Worm (Caenorhabditis elegans): ENCODE data around the gene B0554.4.
A peak's percentile ranks its signal among the peaks of the same experiment; 100 is the strongest.

Gene B0554.4

DNA sequence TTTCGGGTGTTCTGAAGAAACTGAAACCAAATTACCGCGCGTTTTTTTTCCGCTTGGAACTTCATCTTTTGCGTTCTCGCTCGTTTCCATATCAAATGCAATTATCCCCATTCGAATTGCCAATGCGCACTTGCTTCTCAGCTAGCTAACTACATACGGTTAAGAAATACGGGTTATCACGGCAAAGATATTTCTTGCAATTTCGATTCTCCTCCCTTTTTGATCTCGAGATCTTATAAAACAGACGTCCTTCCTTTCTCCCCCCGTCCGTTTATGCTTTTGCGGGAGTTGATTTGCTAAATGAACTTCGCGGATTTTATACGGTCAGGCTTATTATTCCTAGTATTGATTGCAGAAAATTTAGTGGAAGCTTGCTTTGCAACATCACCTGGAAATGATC is at the start of gene B0554.4:
Gene B0554.4 (plus strand): TSS at position 301 of the 400 bp plus-strand sequence.
- no peak for TF ChIP-seq rnt-1 (tag; optimal IDR thresholded peaks at IDR 0.05)
- TF ChIP-seq ceh-34 (tag; optimal IDR thresholded peaks at IDR 0.05) = no peak
- no peak for TF ChIP-seq dmd-4 (tag; optimal IDR thresholded peaks at IDR 0.05; ENCODE audit: borderline replicate concordance)
- no peak for TF ChIP-seq gmeb-2 (tag; optimal IDR thresholded peaks at IDR 0.05)

DNA sequence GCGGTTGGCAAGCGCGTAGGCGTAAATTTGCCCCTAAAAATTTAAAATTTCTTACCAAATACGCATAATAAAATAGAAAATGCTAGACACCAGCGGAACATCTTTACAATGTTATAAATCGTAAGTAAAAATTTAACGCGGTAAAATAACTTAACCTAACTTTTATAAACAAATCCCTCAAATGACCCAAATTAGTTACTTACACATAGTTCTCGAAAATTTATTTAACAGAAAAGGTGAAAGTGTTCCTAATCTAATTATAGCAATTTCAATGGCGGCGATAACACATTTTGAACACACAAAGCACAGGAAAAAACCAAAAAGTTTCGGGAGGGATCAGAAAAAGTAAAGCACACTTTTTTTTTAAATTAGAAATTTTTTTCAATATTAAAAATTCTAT is 48.8 kb upstream of the B0554.4 start, which contains the start of gene mltn-8:
Gene mltn-8 (minus strand): TSS at position 101 of the 400 bp plus-strand sequence.
- TF ChIP-seq lin-11 (tag; optimal IDR thresholded peaks at IDR 0.05) = no peak

DNA sequence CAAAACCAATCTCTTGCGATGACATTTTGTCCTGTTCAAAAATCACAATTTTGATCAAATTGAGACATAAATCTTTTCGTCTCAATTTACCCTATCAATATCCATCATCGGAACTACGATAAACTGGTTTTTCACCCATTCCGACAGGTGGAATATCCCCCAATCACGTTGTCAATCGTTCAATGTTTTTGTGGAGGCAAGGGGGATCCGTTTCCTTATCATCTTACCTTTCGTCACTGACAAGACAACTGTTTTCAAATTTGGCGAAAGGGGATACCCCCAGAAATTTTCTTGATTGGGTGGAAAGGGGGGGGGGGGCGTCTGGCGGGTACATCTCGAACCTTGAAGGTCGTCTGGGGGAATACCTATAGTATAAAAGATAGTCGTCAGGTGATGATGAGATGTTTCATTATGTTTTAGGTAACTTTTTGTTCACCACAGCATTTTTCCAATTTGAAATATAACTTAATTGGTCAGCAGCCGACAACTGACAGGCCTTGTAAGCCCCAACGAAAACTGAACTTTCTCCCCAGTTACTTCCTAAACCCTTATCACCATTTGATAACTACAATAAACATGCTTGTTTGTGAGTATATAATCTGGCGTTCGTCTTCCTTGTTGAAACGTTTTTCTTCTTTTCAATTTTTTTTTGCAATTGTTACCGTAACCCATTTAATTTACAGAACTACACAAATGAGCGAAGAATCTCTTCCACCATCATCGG is 47.6 kb upstream of the B0554.4 start, which contains the start of gene ZK6.8:
Gene ZK6.8 (plus strand): TSS at position 682 of the 724 bp plus-strand sequence.
- TF ChIP-seq hlh-13 (GFP tag; optimal IDR thresholded peaks at IDR 0.05) (no peak), pqm-1 (tag; optimal IDR thresholded peaks at IDR 0.05) (no peak), K02D7.2 (tag; optimal IDR thresholded peaks at IDR 0.05) (no peak), tbx-7 (tag; optimal IDR thresholded peaks at IDR 0.05) (no peak)

DNA sequence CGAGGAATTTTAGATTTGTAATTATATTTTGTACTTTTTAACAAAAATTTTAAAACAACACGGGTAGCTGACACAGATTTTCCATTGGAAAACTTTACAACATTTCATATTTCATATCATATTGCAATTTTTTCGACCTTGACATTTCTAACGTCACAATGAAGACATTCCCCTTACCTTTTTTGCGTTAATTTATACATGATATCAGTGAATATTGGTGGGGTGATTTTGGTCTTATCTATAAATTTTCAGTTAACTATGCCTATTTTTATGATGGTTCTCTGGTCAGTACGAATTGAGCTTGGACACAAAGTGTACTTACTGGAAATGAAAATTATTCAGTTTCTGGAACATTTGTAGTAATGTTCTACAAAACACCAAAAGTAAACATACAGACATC is 44.4 kb upstream of the B0554.4 start:
- TF ChIP-seq dmd-4 (tag; optimal IDR thresholded peaks at IDR 0.05; ENCODE audit: borderline replicate concordance) = no peak
- no peak for TF ChIP-seq ceh-34 (tag; optimal IDR thresholded peaks at IDR 0.05)
- TF ChIP-seq fkh-6 (tag; optimal IDR thresholded peaks at IDR 0.05) = no peak
- TF ChIP-seq eyg-1 (tag; optimal IDR thresholded peaks at IDR 0.05) = no peak
- no peak for TF ChIP-seq fax-1 (tag; optimal IDR thresholded peaks at IDR 0.05)
- no peak for TF ChIP-seq unc-55 (GFP tag; optimal IDR thresholded peaks at IDR 0.05)
- TF ChIP-seq elt-4 (tag; optimal IDR thresholded peaks at IDR 0.05) = no peak
- TF ChIP-seq pat-9 (tag; optimal IDR thresholded peaks at IDR 0.05) = no peak
- TF ChIP-seq pqm-1 (tag; optimal IDR thresholded peaks at IDR 0.05) = no peak
- no peak for TF ChIP-seq ceh-18 (tag; optimal IDR thresholded peaks at IDR 0.05)
- no peak for TF ChIP-seq ceh-19 (GFP tag; optimal IDR thresholded peaks at IDR 0.05)
- no peak for TF ChIP-seq K02D7.2 (tag; optimal IDR thresholded peaks at IDR 0.05)
- TF ChIP-seq ama-1 (optimal IDR thresholded peaks at IDR 0.05) = no peak
- no peak for TF ChIP-seq sdc-2 (tag; optimal IDR thresholded peaks at IDR 0.05)
- TF ChIP-seq sox-4 (tag; optimal IDR thresholded peaks at IDR 0.05) = no peak
- no peak for TF ChIP-seq fkh-10 (GFP tag; optimal IDR thresholded peaks at IDR 0.05)
- no peak for TF ChIP-seq ahr-1 (tag; optimal IDR thresholded peaks at IDR 0.05)
- no peak for TF ChIP-seq ceh-2 (tag; optimal IDR thresholded peaks at IDR 0.05)

DNA sequence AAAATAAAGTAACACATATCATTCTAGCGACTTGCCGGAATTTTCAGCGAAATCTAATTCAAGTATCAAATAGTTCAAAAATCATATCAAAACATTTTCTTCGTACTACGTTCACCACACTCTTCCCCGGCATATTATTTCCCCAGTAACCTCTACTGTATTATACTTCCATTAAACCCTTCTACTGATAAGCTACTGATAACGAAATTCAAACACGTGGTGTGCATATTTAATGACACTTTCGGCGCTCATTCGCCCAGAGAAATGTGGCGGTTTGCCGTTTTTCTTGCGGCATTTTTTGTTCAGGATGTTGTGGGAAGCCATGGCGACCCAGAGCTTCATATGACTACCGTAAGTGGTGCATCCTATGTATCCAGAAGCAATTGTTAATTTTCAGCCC is 43.5 kb upstream of the B0554.4 start, which contains the start of gene lipl-5:
Gene lipl-5 (plus strand): TSS at position 259 of the 400 bp plus-strand sequence.
- TF ChIP-seq che-1 (tag; optimal IDR thresholded peaks at IDR 0.05) = no peak
- peak; percentile 59 for TF ChIP-seq elt-2 (tag; optimal IDR thresholded peaks at IDR 0.05)

DNA sequence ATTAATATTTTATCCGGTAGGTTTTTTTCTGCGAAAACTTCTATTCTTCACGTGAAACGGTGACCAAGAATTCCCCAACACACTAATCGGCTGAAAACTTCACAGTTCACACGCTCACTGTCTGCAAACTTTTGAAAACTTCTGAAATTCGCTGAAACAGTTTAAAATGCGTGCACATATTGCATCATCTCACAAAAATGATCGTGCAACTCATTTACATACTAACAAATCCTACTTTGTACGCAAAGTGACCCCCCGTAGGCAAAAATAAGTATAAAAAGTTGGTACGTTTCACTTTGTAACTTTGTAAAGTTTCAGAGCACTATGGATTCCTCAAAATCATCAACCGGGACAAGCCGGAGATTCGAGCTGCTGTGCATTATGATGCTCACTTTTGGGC is 40.5 kb upstream of the B0554.4 start, which contains the start of gene ZK6.6:
Gene ZK6.6 (plus strand): TSS at position 301 of the 400 bp plus-strand sequence.
- TF ChIP-seq mec-3 (tag; optimal IDR thresholded peaks at IDR 0.05; ENCODE audit: borderline replicate concordance) = no peak
- no peak for TF ChIP-seq ama-1 (optimal IDR thresholded peaks at IDR 0.05)
- TF ChIP-seq pag-3 (tag; optimal IDR thresholded peaks at IDR 0.05; ENCODE audit: borderline replicate concordance) = no peak
- no peak for TF ChIP-seq npax-4 (tag; optimal IDR thresholded peaks at IDR 0.05)
- no peak for TF ChIP-seq hlh-30 (tag; optimal IDR thresholded peaks at IDR 0.05; ENCODE audit: insufficient read depth)
- TF ChIP-seq ceh-45 (GFP tag; IDR thresholded peaks at IDR 0.05) = no peak
- TF ChIP-seq pqm-1 (tag; optimal IDR thresholded peaks at IDR 0.05) = no peak
- TF ChIP-seq C38D4.7 (GFP tag; optimal IDR thresholded peaks at IDR 0.05) = no peak
- TF ChIP-seq lim-6 (tag; optimal IDR thresholded peaks at IDR 0.05) = no peak
- TF ChIP-seq elt-4 (tag; optimal IDR thresholded peaks at IDR 0.05) = no peak
- TF ChIP-seq ceh-9 (tag; optimal IDR thresholded peaks at IDR 0.05) = no peak
- TF ChIP-seq ceh-18 (tag; optimal IDR thresholded peaks at IDR 0.05) = no peak
- no peak for TF ChIP-seq pat-9 (tag; optimal IDR thresholded peaks at IDR 0.05)
